Fruit fly (Drosophila melanogaster): ENCODE results near the gene RpL24.

- no peak for TF ChIP-seq fd96Ca (GFP tag; IDR thresholded peaks at IDR 0.05)
- TF ChIP-seq CG13204 (GFP tag; optimal IDR thresholded peaks at IDR 0.05) = no peak
- TF ChIP-seq rn (GFP tag; IDR thresholded peaks at IDR 0.05) = no peak
- TF ChIP-seq CG32121 (GFP tag; IDR thresholded peaks at IDR 0.05) = no peak
- TF ChIP-seq CG15710 (tag; optimal IDR thresholded peaks at IDR 0.05) = no peak
- TF ChIP-seq CG4496 (GFP tag; IDR thresholded peaks at IDR 0.05) = no peak
- TF ChIP-seq D1 (tag; optimal IDR thresholded peaks at IDR 0.05) = no peak
- TF ChIP-seq Pif1A (GFP tag; optimal IDR thresholded peaks at IDR 0.05) = no peak
Observed at dm6 chr2L:13376086-13376485, 18.8 kb downstream of the RpL24 start.
